Fruit fly (Drosophila melanogaster): ENCODE data around the gene CecC.

The CecC gene

dm6 chr3R:30265420-30265819 lies 49.1 kb downstream of the CecC start (continued):
- TF ChIP-seq Bdp1 (GFP tag; optimal IDR thresholded peaks at IDR 0.05): no peak
- peak; percentile 16 for TF ChIP-seq Jarid2 (GFP tag; optimal IDR thresholded peaks at IDR 0.05)
- TF ChIP-seq CG32767 (GFP tag; IDR thresholded peaks at IDR 0.05): peak; percentile 36; the same call in 1 of the 2 replicates
- TF ChIP-seq sc (optimal IDR thresholded peaks at IDR 0.05): no peak
- peak; percentile 23 for TF ChIP-seq sc (GFP tag; optimal IDR thresholded peaks at IDR 0.05)
- peak; percentile 84 for TF ChIP-seq CG17328 (GFP tag; IDR thresholded peaks at IDR 0.05)
- TF ChIP-seq CG12391 (tag; optimal IDR thresholded peaks at IDR 0.05): peak; percentile 70
- TF ChIP-seq fd96Cb (tag; optimal IDR thresholded peaks at IDR 0.05): peak; percentile 50
- TF ChIP-seq vvl (GFP tag; IDR thresholded peaks at IDR 0.05): peak; percentile 87
- peak; percentile 32 for TF ChIP-seq fd102C (GFP tag; optimal IDR thresholded peaks at IDR 0.05)
- no peak for TF ChIP-seq Mes4 (GFP tag; optimal IDR thresholded peaks at IDR 0.05)
- TF ChIP-seq CG7839 (tag; optimal IDR thresholded peaks at IDR 0.05): peak; percentile 63
- TF ChIP-seq gcm (GFP tag; optimal IDR thresholded peaks at IDR 0.05): peak; percentile 32
- no peak for TF ChIP-seq Dll (GFP tag; IDR thresholded peaks at IDR 0.05; ENCODE audit: partially characterized antibody)
- TF ChIP-seq CG32532 (GFP tag; IDR thresholded peaks at IDR 0.05): peak; percentile 24; the same call in 1 of the 2 replicates
- TF ChIP-seq Gug (GFP tag; IDR thresholded peaks at IDR 0.05): peak; percentile 32; the same call in 2 of the 4 replicates
- peak; percentile 84 to 91 for TF ChIP-seq bsh (GFP tag; optimal IDR thresholded peaks at IDR 0.05)
- TF ChIP-seq GATAe (GFP tag; conservative IDR thresholded peaks at IDR 0.05): no peak
- peak; percentile 58 for TF ChIP-seq Blimp-1 (GFP tag; optimal IDR thresholded peaks at IDR 0.05)
- TF ChIP-seq chn (GFP tag; optimal IDR thresholded peaks at IDR 0.05): peak; percentile 39
- peak; percentile 19 for TF ChIP-seq CG10267 (tag; optimal IDR thresholded peaks at IDR 0.05)
- peak; percentile 7 for TF ChIP-seq Sox100B (GFP tag; optimal IDR thresholded peaks at IDR 0.05)
- TF ChIP-seq stc (GFP tag; IDR thresholded peaks at IDR 0.05): peak; percentile 60
- TF ChIP-seq CG1602 (GFP tag; optimal IDR thresholded peaks at IDR 0.05): peak; percentile 48
- peak; percentile 60 for TF ChIP-seq az2 (GFP tag; optimal IDR thresholded peaks at IDR 0.05)
- peak; percentile 79 for TF ChIP-seq Sox102F (GFP tag; optimal IDR thresholded peaks at IDR 0.05)
- 0 out of 2 replicates have a peak, but pooled peaks have one; percentile 20 for TF ChIP-seq dimm (GFP tag; IDR thresholded peaks at IDR 0.05)
- TF ChIP-seq CG7372 (GFP tag; IDR thresholded peaks at IDR 0.05): peak; percentile 28; the same call in 1 of the 2 replicates
- peak; percentile 67; the same call in 1 of the 3 replicates for TF ChIP-seq CG11093 (GFP tag; IDR thresholded peaks at IDR 0.05)
- peak; percentile 60 for TF ChIP-seq CG17359 (tag; optimal IDR thresholded peaks at IDR 0.05)
- no peak for TF ChIP-seq CG17568 (GFP tag; optimal IDR thresholded peaks at IDR 0.05)
- TF ChIP-seq CG13123 (GFP tag; optimal IDR thresholded peaks at IDR 0.05): no peak
- no peak for TF ChIP-seq crp (GFP tag; optimal IDR thresholded peaks at IDR 0.05)
- TF ChIP-seq CG1603 (tag; optimal IDR thresholded peaks at IDR 0.05): peak; percentile 83
- no peak for TF ChIP-seq zen2 (GFP tag; IDR thresholded peaks at IDR 0.05; ENCODE audit: partially characterized antibody)
- no peak for TF ChIP-seq lov (optimal IDR thresholded peaks at IDR 0.05)
- peak; percentile 81; the same call in 2 of the 3 replicates for TF ChIP-seq lov (GFP tag; IDR thresholded peaks at IDR 0.05)
- TF ChIP-seq Oli (tag; optimal IDR thresholded peaks at IDR 0.05): peak; percentile 69
- TF ChIP-seq Elba2 (GFP tag; optimal IDR thresholded peaks at IDR 0.05): no peak
- 0 out of 2 replicates have a peak, but pooled peaks have one; percentile 12 for TF ChIP-seq NFAT (GFP tag; IDR thresholded peaks at IDR 0.05)
- no peak for TF ChIP-seq Doc2 (GFP tag; IDR thresholded peaks at IDR 0.05)
- no peak for TF ChIP-seq CG10274 (GFP tag; optimal IDR thresholded peaks at IDR 0.05)
- no peak for TF ChIP-seq pan (optimal IDR thresholded peaks at IDR 0.05)
- TF ChIP-seq pan (GFP tag; optimal IDR thresholded peaks at IDR 0.05 in 1 of 2, IDR thresholded peaks at IDR 0.05 in 1 of 2): peak in 1 of 2 experiments; percentile 60
- peak; percentile 49 for TF ChIP-seq CG9817 (tag; optimal IDR thresholded peaks at IDR 0.05)
- TF ChIP-seq Med (GFP tag): peak; percentile 85
- TF ChIP-seq CG9609 (GFP tag; optimal IDR thresholded peaks at IDR 0.05): no peak
- peak; percentile 39; the same call in 1 of the 3 replicates for TF ChIP-seq tgo (GFP tag; IDR thresholded peaks at IDR 0.05)
- peak; percentile 93 for TF ChIP-seq nom (GFP tag; optimal IDR thresholded peaks at IDR 0.05)
- TF ChIP-seq Lhr (GFP tag; optimal IDR thresholded peaks at IDR 0.05): peak; percentile 3

Measured in whole organism, embryonic.